Worm (Caenorhabditis elegans): Measurements from ENCODE around the gene K09C4.10.

DNA sequence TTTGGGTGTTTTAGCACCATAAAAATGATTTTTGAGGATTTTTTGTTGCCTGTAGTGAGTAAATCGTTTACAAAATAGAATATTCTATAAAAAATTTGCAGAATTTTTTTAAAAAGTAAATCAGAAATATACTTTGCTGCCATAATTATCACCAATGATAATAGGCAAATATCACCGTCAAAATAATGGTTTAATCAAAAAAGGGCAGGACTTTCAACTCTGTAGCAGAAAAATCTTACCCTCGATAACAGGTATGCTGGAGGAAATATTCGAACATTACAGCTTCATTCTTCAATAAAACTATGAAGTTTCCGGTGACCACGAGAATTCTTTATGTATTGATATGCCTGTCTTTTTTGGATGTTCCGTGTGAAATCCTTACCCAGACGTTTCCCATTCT lies 9.2 kb upstream of the K09C4.10 start, which contains the start of gene K09C4.4:
- TF ChIP-seq aly-1 (tag; optimal IDR thresholded peaks at IDR 0.05) (no peak), pes-1 (GFP tag; IDR thresholded peaks at IDR 0.05) (no peak), ama-1 (optimal IDR thresholded peaks at IDR 0.05) (no peak), tra-4 (tag; optimal IDR thresholded peaks at IDR 0.05) (no peak), B0310.2 (tag; optimal IDR thresholded peaks at IDR 0.05) (no peak), ceh-36 (tag; optimal IDR thresholded peaks at IDR 0.05) (no peak), ets-7 (tag; optimal IDR thresholded peaks at IDR 0.05) (no peak)

All from whole organism, early embryonic.